Worm (Caenorhabditis elegans) whole organism, L2 larva: ENCODE results near the gene C07D10.1.
"Not testable (repeated sequence)": the region's sequence is repeated elsewhere in the genome, so short reads cannot be mapped to it uniquely, and the experiment has no call there.

Experiments
- F13H6.1 ChIP-seq: sonication (generic microtip); optimal IDR thresholded peaks from 2 replicates; lab custom pipeline; 2016; ENCODE audit warnings: missing genetic modification characterization, missing compliant biosample characterization
- ama-1 ChIP-seq: fragments of 150-350 bp; optimal IDR thresholded peaks from 2 replicates; lab custom pipeline; 2018; ENCODE audit warnings: inconsistent platforms
- fos-1 ChIP-seq: fragments of 150-350 bp; optimal IDR thresholded peaks from 2 replicates; lab custom pipeline; 2014; ENCODE audit warnings: missing biosample characterization, missing genetic modification characterization
- nhr-6 ChIP-seq: fragments of 150-350 bp; optimal IDR thresholded peaks from 2 replicates; lab custom pipeline; 2014; ENCODE audit warnings: missing biosample characterization, missing genetic modification characterization
- nhr-77 ChIP-seq: fragments of 150-350 bp; optimal IDR thresholded peaks from 2 replicates; lab custom pipeline; 2014; ENCODE audit warnings: missing biosample characterization, missing genetic modification characterization
- unc-39 ChIP-seq: fragments of 150-350 bp; optimal IDR thresholded peaks from 2 replicates; lab custom pipeline; 2014; ENCODE audit warnings: missing biosample characterization, missing genetic modification characterization
- ztf-1 ChIP-seq: fragments of 200-800 bp; sonication (Bioruptor generic); conservative IDR thresholded peaks from 2 replicates; pipeline ENCODE4 v1.3.6; 2022; ENCODE audit warnings: missing genetic modification characterization, missing compliant biosample characterization

C07D10.1 gene

ce11 chrII:7434182-7434581 is 35.4 kb downstream of the C07D10.1 start, which contains the start of gene kcc-3:
kcc-3 (minus strand) TSS chrII:7434282.
- TF ChIP-seq ama-1 (lab: Kevin White, UChicago) (no peak), nhr-6 (tag; lab: Kevin White, UChicago) (no peak), fos-1 (tag; lab: Kevin White, UChicago) (no peak), F13H6.1 (tag; lab: Kevin White, UChicago) (no peak), nhr-77 (no peak)

ce11 chrII:7434958-7435357 is 36.1 kb downstream of the C07D10.1 start, which contains the start of gene K02A2.1:
K02A2.1 (plus strand) TSS chrII:7435258.
- not testable (repeated sequence) for TF ChIP-seq fos-1 (tag; lab: Kevin White, UChicago); ztf-1; unc-39 (tag; lab: Kevin White, UChicago)
